Worm (Caenorhabditis elegans) whole organism, L4 larva: ENCODE data around the gene fipr-5.

Experiments
- D1046.2 ChIP-seq: fragments of 200-800 bp; sonication (Bioruptor generic); IDR thresholded peaks from 2 replicates; pipeline ENCODE4 v1.3.6; 2022; ENCODE audit warnings: missing genetic modification characterization, missing compliant biosample characterization
- F26F4.8 ChIP-seq: fragments of 200-800 bp; sonication (Bioruptor generic); conservative IDR thresholded peaks from 2 replicates; pipeline ENCODE4 v1.3.6; 2022; ENCODE audit warnings: missing genetic modification characterization, missing compliant biosample characterization
- F44E2.7 ChIP-seq: fragments of 200-800 bp; sonication (Bioruptor generic); IDR thresholded peaks from 2 replicates; pipeline ENCODE4 v2.1.2; 2022; ENCODE audit warnings: missing genetic modification characterization, missing compliant biosample characterization
- T20F7.1 ChIP-seq: fragments of 200-800 bp; sonication (Bioruptor generic); optimal IDR thresholded peaks from 2 replicates; lab custom pipeline; 2018; ENCODE audit warnings: mild to moderate bottlenecking, missing genetic modification characterization, missing compliant biosample characterization
- Y105C5A.15 ChIP-seq: fragments of 200-800 bp; sonication (Bioruptor generic); IDR thresholded peaks from 2 replicates; pipeline ENCODE4 v1.3.6; 2022; ENCODE audit warnings: missing genetic modification characterization, missing compliant biosample characterization
- Y5F2A.4 ChIP-seq: fragments of 200-800 bp; sonication (Bioruptor generic); optimal IDR thresholded peaks from 2 replicates; lab custom pipeline; 2018; ENCODE audit warnings: mild to moderate bottlenecking, missing genetic modification characterization, missing compliant biosample characterization
- ZK337.2 ChIP-seq: fragments of 200-800 bp; sonication (Bioruptor generic); IDR thresholded peaks from 2 replicates; pipeline ENCODE4 v1.3.6; 2022; ENCODE audit warnings: missing genetic modification reagents, missing genetic modification characterization, missing compliant biosample characterization
- ZK546.5 ChIP-seq, 2 experiments: sonication (generic microtip); optimal IDR thresholded peaks; 2 replicates each; lab custom pipeline; 2017; ENCODE audit warnings: missing biosample characterization in 2 of 2, missing genetic modification characterization in 2 of 2
- ama-1 ChIP-seq: fragments of 150-350 bp; optimal IDR thresholded peaks from 2 replicates; lab custom pipeline; 2014; ENCODE audit warnings: inconsistent platforms, mixed read lengths
- arid-1 ChIP-seq: fragments of 200-800 bp; sonication (Bioruptor generic); conservative IDR thresholded peaks from 2 replicates; pipeline ENCODE4 v1.3.6; 2022; ENCODE audit warnings: missing genetic modification reagents, missing genetic modification characterization, missing compliant biosample characterization
- ceh-20 ChIP-seq: fragments of 200-800 bp; sonication (Bioruptor generic); IDR thresholded peaks from 2 replicates; pipeline ENCODE4 v1.3.6; 2022; ENCODE audit warnings: missing genetic modification reagents, missing genetic modification characterization, missing compliant biosample characterization
- ceh-28 ChIP-seq: fragments of 150-350 bp; optimal IDR thresholded peaks from 2 replicates; lab custom pipeline; 2014; ENCODE audit warnings: missing biosample characterization, missing genetic modification reagents, missing genetic modification characterization
- ceh-32 ChIP-seq: sonication (generic microtip); optimal IDR thresholded peaks from 2 replicates; lab custom pipeline; 2016; ENCODE audit warnings: mild to moderate bottlenecking, missing genetic modification characterization, missing compliant biosample characterization; ENCODE audit not compliant: poor library complexity
- ceh-62 ChIP-seq: sonication (generic microtip); optimal IDR thresholded peaks from 2 replicates; lab custom pipeline; 2017; ENCODE audit warnings: missing biosample characterization, missing genetic modification characterization
- daf-16 ChIP-seq, 3 experiments: sonication (generic microtip); optimal IDR thresholded peaks; 2 replicates each; lab custom pipeline; 2016 to 2017; ENCODE audit warnings: missing genetic modification characterization in 3 of 3, missing genetic modification reagents in 3 of 3, mild to moderate bottlenecking in 2 of 3, missing compliant biosample characterization in 2 of 3, missing biosample characterization in 1 of 3, moderate library complexity in 1 of 3
- daf-19 ChIP-seq: fragments of 200-800 bp; sonication (Bioruptor generic); conservative IDR thresholded peaks from 2 replicates; pipeline ENCODE4 v1.3.6; 2022; ENCODE audit warnings: missing genetic modification characterization, missing compliant biosample characterization
- dmd-6 ChIP-seq: fragments of 200-800 bp; sonication (Bioruptor generic); IDR thresholded peaks from 2 replicates; pipeline ENCODE4 v1.3.6; 2022; ENCODE audit warnings: missing genetic modification reagents, missing genetic modification characterization, missing compliant biosample characterization
- dve-1 ChIP-seq: sonication (generic microtip); optimal IDR thresholded peaks from 2 replicates; lab custom pipeline; 2017; ENCODE audit warnings: antibody characterized with exemption, mild to moderate bottlenecking, missing genetic modification characterization, missing compliant biosample characterization; ENCODE audit not compliant: insufficient read depth
- fos-1 ChIP-seq: fragments of 150-350 bp; optimal IDR thresholded peaks from 2 replicates; lab custom pipeline; 2014; ENCODE audit warnings: missing biosample characterization, missing genetic modification characterization
- hlh-30 ChIP-seq: sonication (generic microtip); optimal IDR thresholded peaks from 2 replicates; lab custom pipeline; 2017; ENCODE audit warnings: antibody characterized with exemption, mild to moderate bottlenecking, missing genetic modification characterization, missing compliant biosample characterization; ENCODE audit not compliant: insufficient read depth
- jun-1 ChIP-seq: fragments of 150-350 bp; optimal IDR thresholded peaks from 2 replicates; lab custom pipeline; 2014; ENCODE audit warnings: missing biosample characterization, missing genetic modification reagents, missing genetic modification characterization
- lin-1 ChIP-seq: fragments of 200-800 bp; sonication (Bioruptor generic); IDR thresholded peaks from 2 replicates; pipeline ENCODE4 v1.3.6; 2022; ENCODE audit warnings: missing genetic modification reagents, missing genetic modification characterization, missing compliant biosample characterization
- lin-13 ChIP-seq: fragments of 150-350 bp; optimal IDR thresholded peaks from 2 replicates; lab custom pipeline; 2014; ENCODE audit warnings: missing biosample characterization, missing genetic modification reagents, missing genetic modification characterization
- lin-15B ChIP-seq: fragments of 150-350 bp; sonication (generic microtip); optimal IDR thresholded peaks from 3 replicates; lab custom pipeline; 2014; ENCODE audit warnings: missing biosample characterization, missing genetic modification characterization
- lin-29 ChIP-seq: fragments of 200-800 bp; sonication (Bioruptor generic); IDR thresholded peaks from 2 replicates; pipeline ENCODE4 v1.3.6; 2022; ENCODE audit warnings: missing genetic modification reagents, missing genetic modification characterization, missing compliant biosample characterization
- lir-3 ChIP-seq: sonication (generic microtip); optimal IDR thresholded peaks from 2 replicates; lab custom pipeline; 2016; ENCODE audit warnings: mild to moderate bottlenecking, missing genetic modification characterization, missing compliant biosample characterization
- lsy-2 ChIP-seq, 2 experiments: fragments of 150-350 bp in 1 of 2; sonication (generic microtip) in 1 of 2; optimal IDR thresholded peaks; 2 replicates each; lab custom pipeline; 2014 to 2017; ENCODE audit warnings: missing biosample characterization in 2 of 2, missing genetic modification characterization in 2 of 2
- madf-5 ChIP-seq, 2 experiments: fragments of 200-800 bp; sonication (Bioruptor generic); IDR thresholded peaks; 2 replicates each; pipeline ENCODE4 v1.3.6; 2022; ENCODE audit warnings: missing compliant biosample characterization in 2 of 2, missing genetic modification characterization in 2 of 2
- mdl-1 ChIP-seq, 2 experiments: fragments of 150-350 bp in 1 of 2; sonication (generic microtip) in 1 of 2; optimal IDR thresholded peaks; 2 replicates each; lab custom pipeline; 2014 to 2017; ENCODE audit warnings: missing biosample characterization in 2 of 2, missing genetic modification characterization in 2 of 2
- mdt-29 ChIP-seq: fragments of 200-800 bp; sonication (Bioruptor generic); IDR thresholded peaks from 2 replicates; pipeline ENCODE4 v1.3.6; 2022; ENCODE audit warnings: missing genetic modification reagents, missing genetic modification characterization, missing compliant biosample characterization
- mxl-2 ChIP-seq: fragments of 200-800 bp; sonication (Bioruptor generic); conservative IDR thresholded peaks from 2 replicates; pipeline ENCODE4 v1.3.6; 2022; ENCODE audit warnings: missing genetic modification reagents, missing genetic modification characterization, missing compliant biosample characterization
- mxl-3 ChIP-seq: fragments of 200-800 bp; sonication (Bioruptor generic); optimal IDR thresholded peaks from 2 replicates; lab custom pipeline; 2018; ENCODE audit warnings: mild to moderate bottlenecking, missing genetic modification characterization, missing compliant biosample characterization
- nhr-10 ChIP-seq: fragments of 150-350 bp; optimal IDR thresholded peaks from 2 replicates; lab custom pipeline; 2014; ENCODE audit warnings: missing biosample characterization, missing genetic modification characterization
- nhr-237 ChIP-seq: sonication (generic microtip); optimal IDR thresholded peaks from 2 replicates; lab custom pipeline; 2017; ENCODE audit warnings: missing biosample characterization, missing genetic modification characterization
- nhr-42 ChIP-seq: fragments of 200-800 bp; sonication (Bioruptor generic); IDR thresholded peaks from 2 replicates; pipeline ENCODE4 v1.3.6; 2022; ENCODE audit warnings: missing genetic modification characterization, missing compliant biosample characterization
- nhr-48 ChIP-seq: sonication (generic microtip); optimal IDR thresholded peaks from 2 replicates; lab custom pipeline; 2016; ENCODE audit warnings: mild to moderate bottlenecking, missing genetic modification characterization, missing compliant biosample characterization
- sdz-12 ChIP-seq: fragments of 200-800 bp; sonication (Bioruptor generic); optimal IDR thresholded peaks from 2 replicates; lab custom pipeline; 2018; ENCODE audit warnings: mild to moderate bottlenecking, missing genetic modification characterization, missing compliant biosample characterization
- snpc-4 ChIP-seq: fragments of 150-350 bp; optimal IDR thresholded peaks from 2 replicates; lab custom pipeline; 2014; ENCODE audit warnings: missing biosample characterization, missing genetic modification characterization
- spr-1 ChIP-seq: sonication (generic microtip); optimal IDR thresholded peaks from 2 replicates; lab custom pipeline; 2016; ENCODE audit warnings: mild to moderate bottlenecking, missing genetic modification characterization, missing compliant biosample characterization
- spr-3 ChIP-seq: fragments of 200-800 bp; sonication (Bioruptor generic); optimal IDR thresholded peaks from 2 replicates; lab custom pipeline; 2018; ENCODE audit warnings: mild to moderate bottlenecking, missing genetic modification characterization, missing compliant biosample characterization
- tag-97 ChIP-seq: fragments of 200-800 bp; sonication (Bioruptor generic); IDR thresholded peaks from 2 replicates; pipeline ENCODE4 v1.3.6; 2022; ENCODE audit warnings: missing genetic modification characterization, missing compliant biosample characterization
- tra-1 ChIP-seq: fragments of 200-800 bp; sonication (Bioruptor generic); IDR thresholded peaks from 2 replicates; pipeline ENCODE4 v1.3.6; 2022; ENCODE audit warnings: missing genetic modification reagents, missing genetic modification characterization, missing compliant biosample characterization
- unc-130 ChIP-seq: sonication (generic microtip); optimal IDR thresholded peaks from 2 replicates; lab custom pipeline; 2016; ENCODE audit warnings: missing genetic modification reagents, missing genetic modification characterization, missing compliant biosample characterization
- ztf-7 ChIP-seq: fragments of 150-350 bp; optimal IDR thresholded peaks from 2 replicates; lab custom pipeline; 2014; ENCODE audit warnings: missing biosample characterization, missing genetic modification characterization

fipr-5 gene

ce11 chrV:10203435-10204009 lies 17.7 kb downstream of the fipr-5 start, which contains the start of gene chpf-1 (continued):
- TF ChIP-seq Y105C5A.15 (GFP tag; lab: Robert Waterston, UW): no peak
- no peak for TF ChIP-seq spr-1 (tag; lab: Kevin White, UChicago)
- no peak for TF ChIP-seq unc-130
- no peak for TF ChIP-seq daf-16 (GFP tag; optimal IDR thresholded peaks at IDR 0.05; lab: Kevin White, UChicago)
- peak; percentile 92 for TF ChIP-seq daf-16 (tag; optimal IDR thresholded peaks at IDR 0.05; lab: Kevin White, UChicago)
- TF ChIP-seq hlh-30: peak; percentile 39
- TF ChIP-seq mdt-29: no peak
- TF ChIP-seq mxl-3 (GFP tag; lab: Kevin White, UChicago): no peak
- no peak for TF ChIP-seq mxl-2 (GFP tag; lab: Robert Waterston, UW)
- no peak for TF ChIP-seq F26F4.8
- TF ChIP-seq lin-13: no peak
- peak in 1 of 2 experiments; percentile 23 for TF ChIP-seq lsy-2 (tag; optimal IDR thresholded peaks at IDR 0.05; lab: Kevin White, UChicago)
- TF ChIP-seq mdl-1 (tag; optimal IDR thresholded peaks at IDR 0.05; lab: Kevin White, UChicago): peak in 1 of 2 experiments; percentile 46
- TF ChIP-seq nhr-48: no peak
- no peak for TF ChIP-seq nhr-10
- no peak for TF ChIP-seq nhr-42 (GFP tag; lab: Robert Waterston, UW)
- TF ChIP-seq daf-19 (GFP tag; lab: Robert Waterston, UW): no peak
- peak; percentile 23 for TF ChIP-seq T20F7.1
- no peak for TF ChIP-seq Y5F2A.4 (GFP tag; lab: Kevin White, UChicago)
- TF ChIP-seq D1046.2: no peak
- no peak for TF ChIP-seq arid-1 (GFP tag; lab: Robert Waterston, UW)
- TF ChIP-seq snpc-4 (tag; lab: Kevin White, UChicago): no peak
- TF ChIP-seq lir-3 (tag; lab: Kevin White, UChicago): no peak
- TF ChIP-seq lin-29: no peak
- TF ChIP-seq spr-3 (GFP tag; lab: Kevin White, UChicago): no peak
- TF ChIP-seq tra-1 (GFP tag; lab: Robert Waterston, UW): no peak
- TF ChIP-seq ceh-32 (tag; lab: Kevin White, UChicago): no peak
- no peak for TF ChIP-seq ZK337.2 (GFP tag; lab: Robert Waterston, UW)
- no peak for TF ChIP-seq sdz-12
- TF ChIP-seq jun-1 (tag; lab: Kevin White, UChicago): no peak
- TF ChIP-seq ztf-7 (tag; lab: Kevin White, UChicago): no peak
- peak; percentile 60 for TF ChIP-seq dve-1 (tag; lab: Kevin White, UChicago)
- TF ChIP-seq ama-1: no peak
- no peak for TF ChIP-seq ZK546.5 (tag; optimal IDR thresholded peaks at IDR 0.05; lab: Kevin White, UChicago)
- no peak for TF ChIP-seq F44E2.7
- no peak for TF ChIP-seq lin-15B (tag; lab: Kevin White, UChicago)
- TF ChIP-seq ceh-20 (GFP tag; lab: Robert Waterston, UW): no peak
- no peak for TF ChIP-seq nhr-237
- peak; percentile 64 for TF ChIP-seq ceh-28
- TF ChIP-seq dmd-6 (GFP tag; lab: Robert Waterston, UW): peak; percentile 33; the same call in 1 of the 2 replicates
- TF ChIP-seq tag-97 (GFP tag; lab: Robert Waterston, UW): no peak

ce11 chrV:10202340-10202739 lies 18.9 kb downstream of the fipr-5 start:
- TF ChIP-seq fos-1 (tag; lab: Kevin White, UChicago): no peak
- no peak for TF ChIP-seq tag-97 (GFP tag; lab: Robert Waterston, UW)
- no peak for TF ChIP-seq daf-16 (GFP tag; optimal IDR thresholded peaks at IDR 0.05; lab: Kevin White, UChicago)
- TF ChIP-seq daf-16 (tag; optimal IDR thresholded peaks at IDR 0.05; lab: Kevin White, UChicago): peak; percentile 62
- peak; percentile 49 for TF ChIP-seq ama-1
- TF ChIP-seq lin-1: no peak
- no peak for TF ChIP-seq F44E2.7
- no peak for TF ChIP-seq ceh-62 (tag; lab: Kevin White, UChicago)
- no peak for TF ChIP-seq madf-5 (GFP tag; IDR thresholded peaks at IDR 0.05; lab: Robert Waterston, UW)
- no peak for TF ChIP-seq nhr-42 (GFP tag; lab: Robert Waterston, UW)
